Worm (Caenorhabditis elegans) whole organism, young adult: ENCODE measurements around the gene acr-24.
A peak's percentile ranks its signal among the peaks of the same experiment; 100 is the strongest.
"Not testable (repeated sequence)": the region's sequence is repeated elsewhere in the genome, so short reads cannot be mapped to it uniquely, and the experiment has no call there.

Experiments used
- D2030.7 ChIP-seq: fragments of 200-800 bp; sonication (Bioruptor generic); IDR thresholded peaks from 2 replicates; pipeline ENCODE4 v1.3.6; 2022; ENCODE audit warnings: missing genetic modification reagents, missing genetic modification characterization, missing compliant biosample characterization
- F10E7.11 ChIP-seq: sonication (generic microtip); optimal IDR thresholded peaks from 2 replicates; lab custom pipeline; 2017; ENCODE audit warnings: mild to moderate bottlenecking, missing genetic modification characterization, moderate library complexity, missing compliant biosample characterization
- T07F8.4 ChIP-seq: sonication (generic microtip); optimal IDR thresholded peaks from 2 replicates; lab custom pipeline; 2016; ENCODE audit warnings: mild to moderate bottlenecking, missing genetic modification characterization, moderate library complexity, missing compliant biosample characterization
- Y67H2A.10 ChIP-seq: fragments of 200-800 bp; sonication (Bioruptor generic); conservative IDR thresholded peaks from 2 replicates; pipeline ENCODE4 v1.3.6; 2022; ENCODE audit warnings: missing genetic modification reagents, missing genetic modification characterization, missing compliant biosample characterization
- Y79H2A.3 ChIP-seq: fragments of 200-800 bp; sonication (Bioruptor generic); conservative IDR thresholded peaks from 2 replicates; pipeline ENCODE4 v1.3.6; 2022; ENCODE audit warnings: missing genetic modification reagents, missing genetic modification characterization, missing compliant biosample characterization
- Y95B8A.8 ChIP-seq: fragments of 200-800 bp; sonication (Bioruptor generic); IDR thresholded peaks from 2 replicates; pipeline ENCODE4 v1.3.6; 2022; ENCODE audit warnings: missing genetic modification reagents, missing genetic modification characterization, missing compliant biosample characterization
- aptf-2 ChIP-seq: fragments of 200-800 bp; sonication (Bioruptor generic); conservative IDR thresholded peaks from 2 replicates; pipeline ENCODE4 v1.3.6; 2022; ENCODE audit warnings: missing genetic modification reagents, missing genetic modification characterization, missing compliant biosample characterization
- attf-6 ChIP-seq: fragments of 200-800 bp; sonication (Bioruptor generic); IDR thresholded peaks from 2 replicates; pipeline ENCODE4 v1.3.6; 2022; ENCODE audit warnings: missing genetic modification reagents, missing genetic modification characterization, missing compliant biosample characterization
- bed-2 ChIP-seq: fragments of 200-800 bp; sonication (Bioruptor generic); IDR thresholded peaks from 2 replicates; pipeline ENCODE4 v1.3.6; 2022; ENCODE audit warnings: missing genetic modification reagents, missing genetic modification characterization, missing compliant biosample characterization
- cebp-1 ChIP-seq, 2 experiments: fragments of 200-800 bp in 1 of 2; sonication (Bioruptor generic) in 1 of 2; sonication (generic microtip) in 1 of 2; IDR thresholded peaks in 1 of 2; optimal IDR thresholded peaks in 1 of 2; 2 replicates each; pipeline versions ENCODE4 v1.3.6 to Lab custom; 2017 to 2022; ENCODE audit warnings: missing compliant biosample characterization in 2 of 2, missing genetic modification characterization in 2 of 2, mild to moderate bottlenecking in 1 of 2, missing genetic modification reagents in 1 of 2, moderate library complexity in 1 of 2
- ceh-27 ChIP-seq: fragments of 200-800 bp; sonication (Bioruptor generic); optimal IDR thresholded peaks from 2 replicates; lab custom pipeline; 2018; ENCODE audit warnings: mild to moderate bottlenecking, missing genetic modification characterization, moderate library complexity, missing compliant biosample characterization
- ceh-79 ChIP-seq: sonication (generic microtip); optimal IDR thresholded peaks from 2 replicates; lab custom pipeline; 2017; ENCODE audit warnings: mild to moderate bottlenecking, missing genetic modification characterization, missing compliant biosample characterization
- dox-1 ChIP-seq: fragments of 200-800 bp; sonication (Bioruptor generic); IDR thresholded peaks from 2 replicates; pipeline ENCODE4 v1.3.6; 2022; ENCODE audit warnings: missing genetic modification reagents, missing genetic modification characterization, missing compliant biosample characterization
- efl-1 ChIP-seq: fragments of 150-350 bp; optimal IDR thresholded peaks from 2 replicates; lab custom pipeline; 2014; ENCODE audit warnings: missing biosample characterization, missing genetic modification reagents, missing genetic modification characterization
- hmg-1.2 ChIP-seq: fragments of 200-800 bp; sonication (Bioruptor generic); IDR thresholded peaks from 2 replicates; pipeline ENCODE4 v1.3.6; 2022; ENCODE audit warnings: missing genetic modification reagents, missing genetic modification characterization, missing compliant biosample characterization
- hrde-1 ChIP-seq: sonication (generic microtip); optimal IDR thresholded peaks from 2 replicates; lab custom pipeline; 2016; ENCODE audit warnings: missing genetic modification characterization, mild to moderate bottlenecking, missing compliant biosample characterization, moderate library complexity, missing genotype, missing genetic modification reagents, borderline replicate concordance
- hsf-1 ChIP-seq: fragments of 200-800 bp; sonication (Bioruptor generic); IDR thresholded peaks from 2 replicates; pipeline ENCODE4 v1.3.6; 2022; ENCODE audit warnings: missing genetic modification reagents, missing genetic modification characterization, missing compliant biosample characterization
- let-526 ChIP-seq: fragments of 200-800 bp; sonication (Bioruptor generic); IDR thresholded peaks from 2 replicates; pipeline ENCODE4 v1.3.6; 2022; ENCODE audit warnings: missing genetic modification reagents, missing genetic modification characterization, missing compliant biosample characterization
- lin-26 ChIP-seq: fragments of 200-800 bp; sonication (Bioruptor generic); IDR thresholded peaks from 2 replicates; pipeline ENCODE4 v1.3.6; 2022; ENCODE audit warnings: missing genetic modification reagents, missing genetic modification characterization, missing compliant biosample characterization
- lin-35 ChIP-seq, 3 experiments: fragments of 150-350 bp in 2 of 3; sonication (generic microtip) in 1 of 3; optimal IDR thresholded peaks; 2 replicates each; lab custom pipeline; 2014 to 2018; ENCODE audit warnings: missing biosample characterization in 3 of 3, missing genetic modification characterization in 3 of 3, missing genetic modification reagents in 3 of 3
- lin-40 ChIP-seq: sonication (generic microtip); optimal IDR thresholded peaks from 2 replicates; lab custom pipeline; 2016; ENCODE audit warnings: missing genetic modification characterization, mild to moderate bottlenecking, missing compliant biosample characterization, missing genotype, missing genetic modification reagents
- lin-54 ChIP-seq: fragments of 200-800 bp; sonication (Bioruptor generic); optimal IDR thresholded peaks from 2 replicates; lab custom pipeline; 2018; ENCODE audit warnings: mild to moderate bottlenecking, missing genetic modification characterization, missing compliant biosample characterization
- lsl-1 ChIP-seq: fragments of 200-800 bp; sonication (Bioruptor generic); optimal IDR thresholded peaks from 2 replicates; lab custom pipeline; 2018; ENCODE audit warnings: mild to moderate bottlenecking, missing genetic modification characterization, moderate library complexity, missing compliant biosample characterization
- madf-6 ChIP-seq: fragments of 200-800 bp; sonication (Bioruptor generic); IDR thresholded peaks from 2 replicates; pipeline ENCODE4 v1.3.6; 2022; ENCODE audit warnings: missing genetic modification reagents, missing genetic modification characterization, missing compliant biosample characterization
- madf-8 ChIP-seq: fragments of 200-800 bp; sonication (Bioruptor generic); conservative IDR thresholded peaks from 2 replicates; pipeline ENCODE4 v1.3.6; 2022; ENCODE audit warnings: missing genetic modification reagents, missing genetic modification characterization, missing compliant biosample characterization
- mcd-1 ChIP-seq: fragments of 200-800 bp; sonication (Bioruptor generic); IDR thresholded peaks from 2 replicates; pipeline ENCODE4 v1.3.6; 2022; ENCODE audit warnings: missing genetic modification reagents, missing genetic modification characterization, missing compliant biosample characterization
- nfyb-1 ChIP-seq: fragments of 200-800 bp; sonication (Bioruptor generic); IDR thresholded peaks from 2 replicates; pipeline ENCODE4 v1.3.6; 2022; ENCODE audit warnings: missing genetic modification reagents, missing genetic modification characterization, missing compliant biosample characterization
- nhr-90 ChIP-seq: sonication (generic microtip); optimal IDR thresholded peaks from 2 replicates; lab custom pipeline; 2016; ENCODE audit warnings: missing genotype, mild to moderate bottlenecking, missing genetic modification characterization, missing compliant biosample characterization
- rcor-1 ChIP-seq: fragments of 200-800 bp; sonication (Bioruptor generic); IDR thresholded peaks from 2 replicates; pipeline ENCODE4 v1.3.6; 2022; ENCODE audit warnings: missing genetic modification reagents, missing genetic modification characterization, missing compliant biosample characterization
- rec-8 ChIP-seq, 2 experiments: sonication (generic microtip); optimal IDR thresholded peaks; 2 replicates each; lab custom pipeline; 2016; ENCODE audit warnings: mild to moderate bottlenecking in 2 of 2, missing genetic modification characterization in 2 of 2, missing genetic modification reagents in 2 of 2, missing genotype in 2 of 2, missing biosample characterization in 1 of 2, missing compliant biosample characterization in 1 of 2, moderate library complexity in 1 of 2
- sea-2 ChIP-seq: fragments of 200-800 bp; sonication (Bioruptor generic); IDR thresholded peaks from 2 replicates; pipeline ENCODE4 v1.3.6; 2022; ENCODE audit warnings: missing genetic modification characterization, missing compliant biosample characterization
- snpc-4 ChIP-seq, 5 experiments: fragments of 150-350 bp in 1 of 5; sonication (generic microtip) in 4 of 5; optimal IDR thresholded peaks; 2 replicates each; lab custom pipeline; 2014 to 2018; ENCODE audit warnings: missing genetic modification characterization in 5 of 5, missing biosample characterization in 3 of 5, antibody characterized with exemption in 2 of 5, mild to moderate bottlenecking in 2 of 5, missing compliant biosample characterization in 2 of 5, missing genotype in 2 of 5, moderate library complexity in 2 of 5, missing genetic modification reagents in 1 of 5
- somi-1 ChIP-seq: fragments of 200-800 bp; sonication (Bioruptor generic); optimal IDR thresholded peaks from 2 replicates; lab custom pipeline; 2018; ENCODE audit warnings: mild to moderate bottlenecking, missing genetic modification characterization, missing compliant biosample characterization
- sptf-2 ChIP-seq: fragments of 200-800 bp; sonication (Bioruptor generic); optimal IDR thresholded peaks from 2 replicates; lab custom pipeline; 2018; ENCODE audit warnings: mild to moderate bottlenecking, missing genetic modification characterization, missing compliant biosample characterization
- tlf-1 ChIP-seq: fragments of 200-800 bp; sonication (Bioruptor generic); optimal IDR thresholded peaks from 2 replicates; lab custom pipeline; 2018; ENCODE audit warnings: mild to moderate bottlenecking, missing genetic modification characterization, missing compliant biosample characterization
- unc-130 ChIP-seq: sonication (generic microtip); optimal IDR thresholded peaks from 2 replicates; lab custom pipeline; 2016; ENCODE audit warnings: missing genetic modification reagents, missing genetic modification characterization, missing compliant biosample characterization
- zfh-2 ChIP-seq: fragments of 200-800 bp; sonication (Bioruptor generic); conservative IDR thresholded peaks from 2 replicates; pipeline ENCODE4 v1.3.6; 2022; ENCODE audit warnings: missing genetic modification reagents, missing genetic modification characterization, missing compliant biosample characterization
- ztf-25 ChIP-seq: fragments of 200-800 bp; sonication (Bioruptor generic); IDR thresholded peaks from 2 replicates; pipeline ENCODE4 v1.3.6; 2022; ENCODE audit warnings: missing genetic modification reagents, missing genetic modification characterization, missing compliant biosample characterization
- ztf-28 ChIP-seq: fragments of 200-800 bp; sonication (Bioruptor generic); IDR thresholded peaks from 2 replicates; pipeline ENCODE4 v1.3.6; 2022; ENCODE audit warnings: missing genetic modification reagents, missing genetic modification characterization, missing compliant biosample characterization
- ztf-6 ChIP-seq: fragments of 200-800 bp; sonication (Bioruptor generic); IDR thresholded peaks from 2 replicates; pipeline ENCODE4 v1.3.6; 2022; ENCODE audit warnings: missing genetic modification reagents, missing genetic modification characterization, missing compliant biosample characterization

acr-24 gene

ce11 chrIV:15526477-15526876 is 29.1 kb downstream of the acr-24 start (continued):
- TF ChIP-seq unc-130 (GFP tag; lab: Kevin White, UChicago) (peak; percentile 91), rcor-1 (peak; percentile 86), Y95B8A.8 (GFP tag; lab: Robert Waterston, UW) (peak; percentile 64; the same call in 1 of the 2 replicates), tlf-1 (GFP tag; lab: Kevin White, UChicago) (peak; percentile 67), attf-6 (GFP tag; lab: Robert Waterston, UW) (peak; percentile 97), ceh-27 (GFP tag; lab: Kevin White, UChicago) (peak; percentile 62), ztf-6 (GFP tag; lab: Robert Waterston, UW) (peak; percentile 59; the same call in 1 of the 2 replicates), hrde-1 (peak; percentile 83), ceh-79 (tag; lab: Kevin White, UChicago) (peak; percentile 24), madf-8 (peak; percentile 37), lin-35 (GFP tag; optimal IDR thresholded peaks at IDR 0.05; lab: Kevin White, UChicago) (peak in 1 of 3 experiments; percentile 86), snpc-4 (GFP tag; optimal IDR thresholded peaks at IDR 0.05; lab: Kevin White, UChicago) (peak; percentile 85), snpc-4 (tag; optimal IDR thresholded peaks at IDR 0.05; lab: Kevin White, UChicago) (peak; percentile 64 to 97 (median 87)), T07F8.4 (no peak), nhr-90 (tag; lab: Kevin White, UChicago) (no peak), hsf-1 (peak; percentile 59; the same call in 1 of the 2 replicates), lin-54 (peak; percentile 94), nfyb-1 (GFP tag; lab: Robert Waterston, UW) (peak; percentile 62; the same call in 1 of the 2 replicates), F10E7.11 (tag; lab: Kevin White, UChicago) (no peak)

- TF ChIP-seq tlf-1 (GFP tag; lab: Kevin White, UChicago) (no peak), zfh-2 (GFP tag; lab: Robert Waterston, UW) (peak; percentile 55)
These were observed 29.9 kb downstream of the acr-24 start for ce11 chrIV:15527282-15527681.

ce11 chrIV:15528234-15528633 is 30.9 kb downstream of the acr-24 start, which contains the start of gene ari-1.4:
TSS of gene ari-1.4 (minus strand) at chrIV:15528528.
- TF ChIP-seq lin-40 (tag; lab: Kevin White, UChicago) (no peak), mcd-1 (GFP tag; lab: Robert Waterston, UW) (no peak), lin-54 (no peak), ztf-28 (GFP tag; lab: Robert Waterston, UW) (no peak), sea-2 (no peak), rec-8 (tag; optimal IDR thresholded peaks at IDR 0.05; lab: Kevin White, UChicago) (no peak), hsf-1 (no peak), let-526 (GFP tag; lab: Robert Waterston, UW) (no peak), cebp-1 (GFP tag; IDR thresholded peaks at IDR 0.05; lab: Robert Waterston, UW) (no peak), cebp-1 (tag; optimal IDR thresholded peaks at IDR 0.05; lab: Kevin White, UChicago) (peak; percentile 39), unc-130 (GFP tag; lab: Kevin White, UChicago) (no peak), sptf-2 (GFP tag; lab: Kevin White, UChicago) (no peak), somi-1 (GFP tag; lab: Kevin White, UChicago) (no peak), hmg-1.2 (peak; percentile 32; the same call in 1 of the 2 replicates), efl-1 (GFP tag; lab: Kevin White, UChicago) (peak; percentile 8)
- TF ChIP-seq, all 124 proteins: peak for 3

- TF ChIP-seq let-526 (GFP tag; lab: Robert Waterston, UW) (peak; percentile 80; the same call in 1 of the 2 replicates), lsl-1 (GFP tag; lab: Kevin White, UChicago) (peak; percentile 78), snpc-4 (GFP tag; optimal IDR thresholded peaks at IDR 0.05; lab: Kevin White, UChicago) (peak; percentile 50), snpc-4 (tag; optimal IDR thresholded peaks at IDR 0.05; lab: Kevin White, UChicago) (peak in 3 of 4 experiments; percentile 69 to 92 (median 81)), madf-6 (peak; percentile 75), bed-2 (GFP tag; lab: Robert Waterston, UW) (peak; percentile 84), aptf-2 (GFP tag; lab: Robert Waterston, UW) (peak; percentile 78; the same call in 1 of the 2 replicates), Y79H2A.3 (GFP tag; lab: Robert Waterston, UW) (0 out of 2 replicates have a peak, but pooled peaks have one; percentile 56), ztf-28 (GFP tag; lab: Robert Waterston, UW) (peak; percentile 96), D2030.7 (GFP tag; lab: Robert Waterston, UW) (peak; percentile 91), Y67H2A.10 (GFP tag; lab: Robert Waterston, UW) (peak; percentile 76), dox-1 (GFP tag; lab: Robert Waterston, UW) (peak; percentile 94), ztf-25 (peak; percentile 94), lin-26 (GFP tag; lab: Robert Waterston, UW) (peak; percentile 51; the same call in 1 of the 2 replicates), cebp-1 (GFP tag; IDR thresholded peaks at IDR 0.05; lab: Robert Waterston, UW) (0 out of 2 replicates have a peak, but pooled peaks have one; percentile 40), rcor-1 (peak; percentile 54)
- not testable (repeated sequence) for TF ChIP-seq cebp-1 (tag; optimal IDR thresholded peaks at IDR 0.05; lab: Kevin White, UChicago)
These were observed 31.5 kb downstream of the acr-24 start for ce11 chrIV:15528826-15529225.
